Fruit fly (Drosophila melanogaster) whole organism, embryonic: ENCODE data around the gene CG32271.

Source experiments
- Blimp-1 ChIP-seq: fragments of 200-800 bp; sonication (Bioruptor generic); optimal IDR thresholded peaks from 3 replicates; lab custom pipeline; 2018; ENCODE audit warnings: missing biosample characterization, missing genetic modification characterization, mild to moderate bottlenecking, moderate library complexity, missing genetic modification reagents
- CG10431 ChIP-seq: fragments of 200-800 bp; sonication (Bioruptor generic); optimal IDR thresholded peaks from 3 replicates; lab custom pipeline; 2018; ENCODE audit warnings: missing biosample characterization, mild to moderate bottlenecking, missing genetic modification characterization
- CG12769 ChIP-seq: fragments of 200-800 bp; sonication (Bioruptor generic); optimal IDR thresholded peaks from 2 replicates; lab custom pipeline; 2019; ENCODE audit warnings: missing biosample characterization, mild to moderate bottlenecking, missing genetic modification characterization, moderate library complexity
- CG13624 ChIP-seq: fragments of 200-800 bp; sonication (Bioruptor generic); optimal IDR thresholded peaks from 2 replicates; lab custom pipeline; 2016; ENCODE audit warnings: missing biosample characterization, missing genetic modification characterization
- CG15269 ChIP-seq: fragments of 200-800 bp; sonication (Bioruptor generic); optimal IDR thresholded peaks from 2 replicates; lab custom pipeline; 2018; ENCODE audit warnings: missing biosample characterization, mild to moderate bottlenecking, missing genetic modification characterization, moderate library complexity
- CG17359 ChIP-seq: fragments of 200-800 bp; sonication (Bioruptor generic); optimal IDR thresholded peaks from 3 replicates; lab custom pipeline; 2018; ENCODE audit warnings: missing biosample characterization, mild to moderate bottlenecking, missing genetic modification characterization, moderate library complexity
- CG32767 ChIP-seq: fragments of 200-800 bp; sonication (Bioruptor generic); IDR thresholded peaks from 2 replicates; pipeline ENCODE4 v1.3.6; 2022; ENCODE audit warnings: missing biosample characterization, missing genetic modification characterization
- CG32772 ChIP-seq: fragments of 200-800 bp; sonication (Bioruptor generic); IDR thresholded peaks from 2 replicates; pipeline ENCODE4 v1.3.6; 2022; ENCODE audit warnings: missing biosample characterization, missing genetic modification characterization
- CG34422 ChIP-seq: fragments of 200-800 bp; sonication (Bioruptor generic); IDR thresholded peaks from 3 replicates; pipeline ENCODE4 v1.3.6; 2022; ENCODE audit warnings: missing biosample characterization, missing genetic modification characterization
- CG4282 ChIP-seq: fragments of 200-800 bp; sonication (Bioruptor generic); optimal IDR thresholded peaks from 2 replicates; lab custom pipeline; 2016; ENCODE audit warnings: missing biosample characterization, missing genetic modification characterization
- CG4328 ChIP-seq: fragments of 200-800 bp; sonication (Bioruptor generic); optimal IDR thresholded peaks from 3 replicates; lab custom pipeline; 2017; ENCODE audit warnings: missing biosample characterization, missing genetic modification reagents, missing genetic modification characterization
- CG4707 ChIP-seq: fragments of 200-800 bp; sonication (Bioruptor generic); optimal IDR thresholded peaks from 2 replicates; lab custom pipeline; 2018; ENCODE audit warnings: missing biosample characterization, mild to moderate bottlenecking, missing genetic modification characterization, moderate library complexity
- CG7786 ChIP-seq: fragments of 200-800 bp; sonication (Bioruptor generic); optimal IDR thresholded peaks from 2 replicates; lab custom pipeline; 2016; ENCODE audit warnings: missing biosample characterization, missing genetic modification characterization
- CG8388 ChIP-seq: fragments of 200-800 bp; sonication (Bioruptor generic); optimal IDR thresholded peaks from 2 replicates; lab custom pipeline; 2019; ENCODE audit warnings: missing biosample characterization, mild to moderate bottlenecking, missing genetic modification characterization, moderate library complexity
- H2.0 ChIP-seq: fragments of 200-800 bp; sonication (Bioruptor generic); IDR thresholded peaks from 2 replicates; pipeline ENCODE4 v1.3.6; 2022; ENCODE audit warnings: missing biosample characterization, missing genetic modification characterization
- Hmx ChIP-seq: fragments of 200-800 bp; sonication (Bioruptor generic); optimal IDR thresholded peaks from 2 replicates; lab custom pipeline; 2016; ENCODE audit warnings: missing biosample characterization, missing genetic modification characterization
- Jarid2 ChIP-seq: fragments of 200-800 bp; sonication (Bioruptor generic); optimal IDR thresholded peaks from 3 replicates; lab custom pipeline; 2017; ENCODE audit warnings: mild to moderate bottlenecking, missing biosample characterization, missing genetic modification reagents, missing genetic modification characterization
- Lpt ChIP-seq: fragments of >200 bp; optimal IDR thresholded peaks from 2 replicates; lab custom pipeline; 2018; ENCODE audit warnings: missing biosample characterization, missing genetic modification characterization
- Max ChIP-seq: fragments of 200-800 bp; sonication (Bioruptor generic); optimal IDR thresholded peaks from 2 replicates; lab custom pipeline; 2016; ENCODE audit warnings: missing biosample characterization, mild to moderate bottlenecking, missing genetic modification characterization
- Meics ChIP-seq: fragments of 200-800 bp; sonication (Bioruptor generic); optimal IDR thresholded peaks from 2 replicates; lab custom pipeline; 2017; ENCODE audit warnings: missing biosample characterization, mild to moderate bottlenecking, missing genetic modification characterization
- NC2α ChIP-seq: fragments of 200-800 bp; sonication (Bioruptor generic); optimal IDR thresholded peaks from 2 replicates; lab custom pipeline; 2016; ENCODE audit warnings: missing biosample characterization, missing genetic modification characterization
- Poxn ChIP-seq: fragments of 200-800 bp; sonication (Bioruptor generic); IDR thresholded peaks from 2 replicates; pipeline ENCODE4 v1.3.6; 2022; ENCODE audit warnings: missing biosample characterization, missing genetic modification characterization
- Side ChIP-seq: fragments of 200-800 bp; sonication (Bioruptor generic); optimal IDR thresholded peaks from 2 replicates; lab custom pipeline; 2016; ENCODE audit warnings: missing biosample characterization, missing genetic modification characterization
- Stat92E ChIP-seq, 3 experiments: fragments of >200 bp in 2 of 3; fragments of 200-800 bp in 1 of 3; sonication (Bioruptor generic) in 1 of 3; optimal IDR thresholded peaks; 2 replicates each; lab custom pipeline; 2017 to 2019; ENCODE audit warnings: missing biosample characterization in 3 of 3, missing genetic modification characterization in 3 of 3, mild to moderate bottlenecking in 1 of 3, moderate library complexity in 1 of 3
- ase ChIP-seq: fragments of 200-800 bp; sonication (Bioruptor generic); IDR thresholded peaks from 3 replicates; pipeline ENCODE4 v1.3.6; 2022; ENCODE audit warnings: missing biosample characterization, missing genetic modification characterization
- az2 ChIP-seq: fragments of 200-800 bp; sonication (Bioruptor generic); optimal IDR thresholded peaks from 3 replicates; lab custom pipeline; 2016; ENCODE audit warnings: missing biosample characterization, missing genetic modification characterization
- chm ChIP-seq: fragments of 200-800 bp; sonication (Bioruptor generic); IDR thresholded peaks from 2 replicates; pipeline ENCODE4 v1.3.6; 2022; ENCODE audit warnings: missing biosample characterization, missing genetic modification characterization
- dmrt11E ChIP-seq: fragments of 200-800 bp; sonication (Bioruptor generic); optimal IDR thresholded peaks from 3 replicates; lab custom pipeline; 2018; ENCODE audit warnings: missing biosample characterization, mild to moderate bottlenecking, missing genetic modification characterization, moderate library complexity
- dpn ChIP-seq, 2 experiments: fragments of 200-800 bp; sonication (Bioruptor generic); optimal IDR thresholded peaks; 3 replicates each; lab custom pipeline; 2016; ENCODE audit warnings: missing biosample characterization in 2 of 2, missing genetic modification characterization in 2 of 2
- gfzf ChIP-seq: fragments of 200-800 bp; sonication (Bioruptor generic); optimal IDR thresholded peaks from 2 replicates; lab custom pipeline; 2016; ENCODE audit warnings: missing biosample characterization, mild to moderate bottlenecking, missing genetic modification characterization, moderate library complexity
- gro ChIP-seq: fragments of 200-800 bp; sonication (Bioruptor generic); optimal IDR thresholded peaks from 2 replicates; lab custom pipeline; 2016; ENCODE audit warnings: missing biosample characterization, missing genetic modification characterization
- gt ChIP-seq: fragments of 200-800 bp; sonication (Bioruptor generic); IDR thresholded peaks from 2 replicates; pipeline ENCODE4 v1.3.6; 2022; ENCODE audit warnings: missing biosample characterization, missing genetic modification characterization
- h ChIP-seq: fragments of >200 bp; optimal IDR thresholded peaks from 2 replicates; lab custom pipeline; 2017
- ham ChIP-seq: fragments of 200-800 bp; sonication (Bioruptor generic); IDR thresholded peaks from 2 replicates; pipeline ENCODE4 v1.3.6; 2022; ENCODE audit warnings: missing biosample characterization, missing genetic modification characterization
- jumu ChIP-seq: fragments of 200-800 bp; sonication (Bioruptor generic); optimal IDR thresholded peaks from 3 replicates; lab custom pipeline; 2016; ENCODE audit warnings: missing biosample characterization, missing genetic modification characterization
- kni ChIP-seq: fragments of 200-800 bp; sonication (Bioruptor generic); optimal IDR thresholded peaks from 3 replicates; lab custom pipeline; 2017; ENCODE audit warnings: mild to moderate bottlenecking, missing biosample characterization, missing genetic modification reagents, missing genetic modification characterization
- lov ChIP-seq, 2 experiments: fragments of 200-800 bp in 1 of 2; fragments of >200 bp in 1 of 2; sonication (Bioruptor generic) in 1 of 2; IDR thresholded peaks in 1 of 2; optimal IDR thresholded peaks in 1 of 2; 2 replicates in 1 of 2; 3 replicates in 1 of 2; pipeline versions ENCODE4 v1.3.6 to Lab custom; 2017 to 2022; ENCODE audit warnings: missing biosample characterization in 1 of 2, missing genetic modification characterization in 1 of 2
- nom ChIP-seq: fragments of 200-800 bp; sonication (Bioruptor generic); optimal IDR thresholded peaks from 2 replicates; lab custom pipeline; 2017; ENCODE audit warnings: missing biosample characterization, missing genetic modification characterization, mild to moderate bottlenecking, moderate library complexity, missing genetic modification reagents
- phol ChIP-seq: fragments of 200-800 bp; sonication (Bioruptor generic); optimal IDR thresholded peaks from 3 replicates; lab custom pipeline; 2018; ENCODE audit warnings: missing biosample characterization, mild to moderate bottlenecking, missing genetic modification characterization, moderate library complexity
- psq ChIP-seq: fragments of 200-800 bp; sonication (Bioruptor generic); optimal IDR thresholded peaks from 2 replicates; lab custom pipeline; 2017; ENCODE audit warnings: missing biosample characterization, missing genetic modification characterization
- sc ChIP-seq, 3 experiments: fragments of >200 bp in 2 of 3; fragments of 200-800 bp in 1 of 3; sonication (Bioruptor generic) in 1 of 3; optimal IDR thresholded peaks; 2 replicates in 2 of 3; 3 replicates in 1 of 3; lab custom pipeline; 2017; ENCODE audit warnings: mild to moderate bottlenecking in 1 of 3, missing biosample characterization in 1 of 3, missing genetic modification characterization in 1 of 3, missing genetic modification reagents in 1 of 3
- sens-2 ChIP-seq: fragments of 200-800 bp; sonication (Bioruptor generic); IDR thresholded peaks from 2 replicates; pipeline ENCODE4 v1.3.6; 2022; ENCODE audit warnings: missing biosample characterization, missing genetic modification characterization
- shn ChIP-seq: fragments of 200-800 bp; sonication (Bioruptor generic); optimal IDR thresholded peaks from 3 replicates; lab custom pipeline; 2016; ENCODE audit warnings: missing biosample characterization, missing genetic modification characterization
- tin ChIP-seq: fragments of 200-800 bp; sonication (Bioruptor generic); optimal IDR thresholded peaks from 3 replicates; lab custom pipeline; 2016; ENCODE audit warnings: missing biosample characterization, missing genetic modification characterization
- tll ChIP-seq, 2 experiments: fragments of 200-800 bp in 1 of 2; fragments of >200 bp in 1 of 2; sonication (Bioruptor generic) in 1 of 2; optimal IDR thresholded peaks; 2 replicates each; lab custom pipeline; 2017 to 2019; ENCODE audit warnings: missing biosample characterization in 2 of 2, missing genetic modification characterization in 2 of 2, mild to moderate bottlenecking in 1 of 2, moderate library complexity in 1 of 2
- trh ChIP-seq: fragments of 200-800 bp; sonication (Bioruptor generic); optimal IDR thresholded peaks from 2 replicates; lab custom pipeline; 2016; ENCODE audit warnings: missing biosample characterization, missing genetic modification characterization
- tx ChIP-seq: fragments of 200-800 bp; sonication (Bioruptor generic); optimal IDR thresholded peaks from 2 replicates; lab custom pipeline; 2016; ENCODE audit warnings: missing biosample characterization, missing genetic modification characterization
- zf30C ChIP-seq: fragments of 200-800 bp; sonication (Bioruptor generic); optimal IDR thresholded peaks from 3 replicates; lab custom pipeline; 2018; ENCODE audit warnings: missing biosample characterization, mild to moderate bottlenecking, missing genetic modification characterization

Gene CG32271

dm6 chr3L:3222643-3223389 lies 19.9 kb upstream of the CG32271 start, which contains the start of the genes RpL28 and eIF1 (continued):
- TF ChIP-seq sc (optimal IDR thresholded peaks at IDR 0.05; lab: Kevin White, UChicago): no peak
- peak; percentile 92 for TF ChIP-seq sc (GFP tag; optimal IDR thresholded peaks at IDR 0.05; lab: Kevin White, UChicago)
- TF ChIP-seq NC2α (GFP tag; lab: Kevin White, UChicago): peak; percentile 83
- peak; percentile 91 for TF ChIP-seq tin (GFP tag; lab: Kevin White, UChicago)
- peak; percentile 96 for TF ChIP-seq chm
- TF ChIP-seq CG15269 (tag; lab: Kevin White, UChicago): peak; percentile 56
- TF ChIP-seq ase (GFP tag; lab: Robert Waterston, UW): peak; percentile 87
- TF ChIP-seq CG13624 (GFP tag; lab: Kevin White, UChicago): peak; percentile 89
- peak; percentile 88 for TF ChIP-seq az2 (GFP tag; lab: Kevin White, UChicago)
- peak; percentile 77 for TF ChIP-seq H2.0
- peak; percentile 90 for TF ChIP-seq CG10431 (GFP tag; lab: Kevin White, UChicago)
- TF ChIP-seq CG4707 (GFP tag; lab: Kevin White, UChicago): peak; percentile 90
- TF ChIP-seq dpn (GFP tag; optimal IDR thresholded peaks at IDR 0.05; lab: Kevin White, UChicago): peak; percentile 83 to 94
- TF ChIP-seq sens-2 (GFP tag; lab: Robert Waterston, UW): peak; percentile 87
- TF ChIP-seq ham (GFP tag; lab: Robert Waterston, UW): peak; percentile 52; the same call in 1 of the 2 replicates
- TF ChIP-seq dmrt11E: peak; percentile 87
- TF ChIP-seq gt (GFP tag; lab: Robert Waterston, UW): peak; percentile 74
- TF ChIP-seq Jarid2 (GFP tag; lab: Kevin White, UChicago): peak; percentile 78
- TF ChIP-seq nom (GFP tag; lab: Kevin White, UChicago): peak; percentile 86
- TF ChIP-seq Lpt (GFP tag; lab: Kevin White, UChicago): no peak
- peak; percentile 94 for TF ChIP-seq Max
- TF ChIP-seq kni (GFP tag; lab: Kevin White, UChicago): peak; percentile 94
- TF ChIP-seq CG34422 (GFP tag; lab: Robert Waterston, UW): peak; percentile 84
- peak; percentile 56; the same call in 1 of the 2 replicates for TF ChIP-seq Poxn (GFP tag; lab: Robert Waterston, UW)
- peak; percentile 62 for TF ChIP-seq Hmx (GFP tag; lab: Kevin White, UChicago)
- peak in 1 of 3 experiments; percentile 1 for TF ChIP-seq Stat92E (GFP tag; optimal IDR thresholded peaks at IDR 0.05; lab: Kevin White, UChicago)
- peak; percentile 84 for TF ChIP-seq CG7786 (GFP tag; lab: Kevin White, UChicago)
- peak; percentile 92 for TF ChIP-seq shn
- TF ChIP-seq CG12769: no peak
- peak; percentile 57; the same call in 1 of the 2 replicates for TF ChIP-seq CG32767 (GFP tag; lab: Robert Waterston, UW)
- TF ChIP-seq zf30C: peak; percentile 66
- peak; percentile 80 for TF ChIP-seq CG8388
- TF ChIP-seq lov (optimal IDR thresholded peaks at IDR 0.05; lab: Kevin White, UChicago): no peak
- TF ChIP-seq lov (GFP tag; IDR thresholded peaks at IDR 0.05; lab: Robert Waterston, UW): peak; percentile 95
- TF ChIP-seq gfzf (GFP tag; lab: Kevin White, UChicago): peak; percentile 31
- TF ChIP-seq CG17359 (tag; lab: Kevin White, UChicago): peak; percentile 86
- TF ChIP-seq h: no peak
- peak; percentile 84 for TF ChIP-seq gro (GFP tag; lab: Kevin White, UChicago)
- TF ChIP-seq psq: peak; percentile 70
- TF ChIP-seq tx: peak; percentile 69
- TF ChIP-seq jumu (GFP tag; lab: Kevin White, UChicago): peak; percentile 84
- peak; percentile 94 for TF ChIP-seq trh (GFP tag; lab: Kevin White, UChicago)
- peak; percentile 92 for TF ChIP-seq CG4328
- TF ChIP-seq phol (tag; lab: Kevin White, UChicago): peak; percentile 99
- peak; percentile 96 for TF ChIP-seq Meics (GFP tag; lab: Kevin White, UChicago)
- peak; percentile 82 for TF ChIP-seq CG32772 (GFP tag; lab: Robert Waterston, UW)
- TF ChIP-seq tll (GFP tag; optimal IDR thresholded peaks at IDR 0.05; lab: Kevin White, UChicago): peak in 1 of 2 experiments; percentile 42
- peak; percentile 93 for TF ChIP-seq Side (GFP tag; lab: Kevin White, UChicago)
- peak; percentile 69 for TF ChIP-seq Blimp-1 (GFP tag; lab: Kevin White, UChicago)
- TF ChIP-seq CG4282 (GFP tag; lab: Kevin White, UChicago): peak; percentile 64
